Fruit fly (Drosophila melanogaster): ENCODE measurements around the gene CG43342.
A peak's percentile ranks its signal among the peaks of the same experiment; 100 is the strongest.

CG43342 gene

DNA sequence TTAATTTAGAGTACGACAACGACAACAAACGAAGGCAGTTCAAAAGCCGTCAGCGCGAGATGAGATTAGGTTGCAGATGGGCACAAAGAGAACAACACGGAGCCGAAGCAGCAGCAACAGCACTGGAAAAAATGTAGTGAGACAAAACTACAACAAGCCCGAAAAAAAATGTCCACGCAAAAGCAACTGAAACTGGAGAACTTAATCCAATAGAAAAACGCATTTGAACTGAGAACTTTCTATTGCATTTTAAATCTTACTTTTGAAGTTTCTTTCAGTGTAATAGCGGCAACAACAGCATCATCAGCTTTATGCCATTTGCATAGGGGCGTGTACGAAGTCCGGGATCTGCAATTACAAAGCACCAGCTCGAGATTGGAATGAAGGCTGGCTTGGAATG, 41.6 kb upstream of the CG43342 start (continued):
- TF ChIP-seq lov (optimal IDR thresholded peaks at IDR 0.05) (no peak), lov (GFP tag; IDR thresholded peaks at IDR 0.05) (no peak), CG6765 (GFP tag; optimal IDR thresholded peaks at IDR 0.05) (no peak), chif (GFP tag; optimal IDR thresholded peaks at IDR 0.05) (peak in 1 of 2 experiments; percentile 1), Lhr (GFP tag; optimal IDR thresholded peaks at IDR 0.05) (no peak), Dfd (GFP tag; optimal IDR thresholded peaks at IDR 0.05) (no peak), CG12659 (GFP tag; optimal IDR thresholded peaks at IDR 0.05) (no peak), Elba2 (GFP tag; optimal IDR thresholded peaks at IDR 0.05) (no peak), z (GFP tag; IDR thresholded peaks at IDR 0.05) (no peak), BEAF-32 (GFP tag; optimal IDR thresholded peaks at IDR 0.05) (no peak), Side (GFP tag; optimal IDR thresholded peaks at IDR 0.05) (no peak), CG13424 (tag; optimal IDR thresholded peaks at IDR 0.05) (no peak), CG3407 (GFP tag; optimal IDR thresholded peaks at IDR 0.05) (no peak), CG12744 (GFP tag; optimal IDR thresholded peaks at IDR 0.05) (no peak), Eip74EF (GFP tag; optimal IDR thresholded peaks at IDR 0.05) (no peak), CG18011 (GFP tag; optimal IDR thresholded peaks at IDR 0.05) (no peak), slp2 (GFP tag; optimal IDR thresholded peaks at IDR 0.05) (no peak), gem (tag; optimal IDR thresholded peaks at IDR 0.05) (peak; percentile 41), ap (GFP tag; IDR thresholded peaks at IDR 0.05) (no peak), CG2678 (tag; optimal IDR thresholded peaks at IDR 0.05) (peak; percentile 29), wor (GFP tag; IDR thresholded peaks at IDR 0.05) (no peak), da (GFP tag; optimal IDR thresholded peaks at IDR 0.05) (no peak), fru (optimal IDR thresholded peaks at IDR 0.05) (no peak), pnt (GFP tag; optimal IDR thresholded peaks at IDR 0.05) (no peak), Bdp1 (GFP tag; optimal IDR thresholded peaks at IDR 0.05) (no peak), trem (tag; optimal IDR thresholded peaks at IDR 0.05) (no peak), Nf-YC (tag; optimal IDR thresholded peaks at IDR 0.05) (no peak), CG11456 (GFP tag; IDR thresholded peaks at IDR 0.05) (no peak), Doc3 (GFP tag; IDR thresholded peaks at IDR 0.05; ENCODE audit: partially characterized antibody) (no peak), Aef1 (GFP tag; IDR thresholded peaks at IDR 0.05) (no peak), sqz (GFP tag; optimal IDR thresholded peaks at IDR 0.05) (no peak), D (optimal IDR thresholded peaks at IDR 0.05) (no peak), D (GFP tag; optimal IDR thresholded peaks at IDR 0.05) (no peak), CG12071 (GFP tag; optimal IDR thresholded peaks at IDR 0.05) (no peak), CG11398 (GFP tag; optimal IDR thresholded peaks at IDR 0.05) (no peak), Xbp1 (GFP tag; optimal IDR thresholded peaks at IDR 0.05) (no peak), slou (GFP tag; optimal IDR thresholded peaks at IDR 0.05) (no peak), CG3163 (GFP tag; optimal IDR thresholded peaks at IDR 0.05) (no peak), CG12104 (GFP tag; optimal IDR thresholded peaks at IDR 0.05) (no peak), CG3726 (GFP tag; IDR thresholded peaks at IDR 0.05) (no peak), fd64A (GFP tag; optimal IDR thresholded peaks at IDR 0.05) (no peak), prd (optimal IDR thresholded peaks at IDR 0.05) (no peak), prd (GFP tag; IDR thresholded peaks at IDR 0.05) (peak; percentile 30; the same call in 1 of the 3 replicates), ind (GFP tag; optimal IDR thresholded peaks at IDR 0.05) (peak; percentile 8), croc (GFP tag; conservative IDR thresholded peaks at IDR 0.05) (no peak), Lim3 (GFP tag; IDR thresholded peaks at IDR 0.05) (no peak), CG2199 (GFP tag; IDR thresholded peaks at IDR 0.05) (no peak), CG32767 (GFP tag; IDR thresholded peaks at IDR 0.05) (no peak), Oli (tag; optimal IDR thresholded peaks at IDR 0.05) (no peak), az2 (GFP tag; optimal IDR thresholded peaks at IDR 0.05) (no peak), CG16813 (GFP tag; IDR thresholded peaks at IDR 0.05; ENCODE audit: partially characterized antibody) (no peak), ERR (GFP tag; optimal IDR thresholded peaks at IDR 0.05) (no peak), eyg (GFP tag; optimal IDR thresholded peaks at IDR 0.05) (no peak), Ets97D (GFP tag; optimal IDR thresholded peaks at IDR 0.05) (no peak)
